Worm (Caenorhabditis elegans): Measurements from ENCODE around the gene F59B10.6.

Gene F59B10.6

ce11 chrII:10479348-10479747 lies 44.9 kb downstream of the F59B10.6 start, which contains the start of gene clec-59:
Gene clec-59, minus strand, starts transcription at chrII:10479448.
- TF ChIP-seq tbx-37 (GFP tag; conservative IDR thresholded peaks at IDR 0.05) (no peak), tra-4 (tag; optimal IDR thresholded peaks at IDR 0.05) (no peak), B0310.2 (tag; optimal IDR thresholded peaks at IDR 0.05) (no peak)

ce11 chrII:10476959-10477358 lies 47.3 kb downstream of the F59B10.6 start, which contains the start of gene ZK666.4:
Gene ZK666.4, plus strand, starts transcription at chrII:10477259.
- TF ChIP-seq sea-1 (GFP tag; conservative IDR thresholded peaks at IDR 0.05) = no peak
- TF ChIP-seq tbx-37 (GFP tag; conservative IDR thresholded peaks at IDR 0.05) = no peak
- TF ChIP-seq tbx-11 (GFP tag; IDR thresholded peaks at IDR 0.05) = no peak
- no peak for TF ChIP-seq flt-1 (GFP tag; IDR thresholded peaks at IDR 0.05)

ce11 chrII:10476039-10476438 lies 48.2 kb downstream of the F59B10.6 start, which contains the start of gene clec-58:
Gene clec-58, minus strand, starts transcription at chrII:10476139.
- TF ChIP-seq ceh-36 (tag; optimal IDR thresholded peaks at IDR 0.05) = no peak
- TF ChIP-seq hnd-1 (tag; optimal IDR thresholded peaks at IDR 0.05) = no peak
- no peak for TF ChIP-seq hmbx-1 (tag; optimal IDR thresholded peaks at IDR 0.05)
- TF ChIP-seq hmg-4 (GFP tag; optimal IDR thresholded peaks at IDR 0.05) = no peak
- no peak for TF ChIP-seq scrt-1 (GFP tag; IDR thresholded peaks at IDR 0.05)
- TF ChIP-seq ama-1 (optimal IDR thresholded peaks at IDR 0.05) = no peak
- no peak for TF ChIP-seq tbx-37 (GFP tag; conservative IDR thresholded peaks at IDR 0.05)
- TF ChIP-seq tbx-11 (GFP tag; IDR thresholded peaks at IDR 0.05) = no peak
- no peak for TF ChIP-seq tra-4 (tag; optimal IDR thresholded peaks at IDR 0.05)
- no peak for TF ChIP-seq B0310.2 (tag; optimal IDR thresholded peaks at IDR 0.05)
- no peak for TF ChIP-seq aly-1 (tag; optimal IDR thresholded peaks at IDR 0.05)
- TF ChIP-seq ets-7 (tag; optimal IDR thresholded peaks at IDR 0.05) = no peak
- TF ChIP-seq sea-1 (GFP tag; conservative IDR thresholded peaks at IDR 0.05) = no peak
- TF ChIP-seq ceh-13 (GFP tag; optimal IDR thresholded peaks at IDR 0.05) = no peak
- no peak for TF ChIP-seq flt-1 (GFP tag; IDR thresholded peaks at IDR 0.05)
- TF ChIP-seq pes-1 (GFP tag; IDR thresholded peaks at IDR 0.05) = no peak
- no peak for TF ChIP-seq F13C5.2 (tag; optimal IDR thresholded peaks at IDR 0.05)

Measured in whole organism, early embryonic.